Worm (Caenorhabditis elegans) whole organism, midembryonic: ENCODE data around the gene vps-50.

Source experiments
- T22C8.4 ChIP-seq: fragments of 200-800 bp; sonication (Bioruptor generic); IDR thresholded peaks from 2 replicates; pipeline ENCODE4 v1.3.6; 2022; ENCODE audit warnings: missing genetic modification characterization, missing compliant biosample characterization
- cog-1 ChIP-seq: sonication (generic microtip); optimal IDR thresholded peaks from 2 replicates; lab custom pipeline; 2016; ENCODE audit warnings: missing genetic modification characterization, missing compliant biosample characterization
- flt-1 ChIP-seq: fragments of 200-800 bp; sonication (Bioruptor generic); IDR thresholded peaks from 2 replicates; pipeline ENCODE4 v1.3.6; 2022; ENCODE audit warnings: missing genetic modification characterization, missing compliant biosample characterization
- klf-2 ChIP-seq: fragments of 200-800 bp; sonication (Bioruptor generic); conservative IDR thresholded peaks from 2 replicates; pipeline ENCODE4 v1.3.6; 2022; ENCODE audit warnings: missing genetic modification reagents, missing genetic modification characterization, missing compliant biosample characterization
- med-1 ChIP-seq: sonication (generic microtip); optimal IDR thresholded peaks from 2 replicates; lab custom pipeline; 2017; ENCODE audit warnings: missing genetic modification characterization, mild to moderate bottlenecking, missing compliant biosample characterization, antibody characterized with exemption, missing genetic modification reagents; ENCODE audit not compliant: insufficient read depth
- ref-1 ChIP-seq: fragments of 200-800 bp; sonication (Bioruptor generic); conservative IDR thresholded peaks from 2 replicates; pipeline ENCODE4 v1.3.6; 2022; ENCODE audit warnings: missing genetic modification reagents, missing genetic modification characterization, missing compliant biosample characterization
- tab-1 ChIP-seq: fragments of 200-800 bp; sonication (Bioruptor generic); IDR thresholded peaks from 2 replicates; pipeline ENCODE4 v1.3.6; 2022; ENCODE audit warnings: missing genetic modification characterization, missing compliant biosample characterization
- ztf-23 ChIP-seq: fragments of 200-800 bp; sonication (Bioruptor generic); IDR thresholded peaks from 2 replicates; pipeline ENCODE4 v1.3.6; 2022; ENCODE audit warnings: missing genetic modification reagents, missing genetic modification characterization, missing compliant biosample characterization
- ztf-29 ChIP-seq: fragments of 200-800 bp; sonication (Bioruptor generic); IDR thresholded peaks from 2 replicates; pipeline ENCODE4 v1.3.6; 2022; ENCODE audit warnings: missing genetic modification reagents, missing genetic modification characterization, missing compliant biosample characterization

DNA sequence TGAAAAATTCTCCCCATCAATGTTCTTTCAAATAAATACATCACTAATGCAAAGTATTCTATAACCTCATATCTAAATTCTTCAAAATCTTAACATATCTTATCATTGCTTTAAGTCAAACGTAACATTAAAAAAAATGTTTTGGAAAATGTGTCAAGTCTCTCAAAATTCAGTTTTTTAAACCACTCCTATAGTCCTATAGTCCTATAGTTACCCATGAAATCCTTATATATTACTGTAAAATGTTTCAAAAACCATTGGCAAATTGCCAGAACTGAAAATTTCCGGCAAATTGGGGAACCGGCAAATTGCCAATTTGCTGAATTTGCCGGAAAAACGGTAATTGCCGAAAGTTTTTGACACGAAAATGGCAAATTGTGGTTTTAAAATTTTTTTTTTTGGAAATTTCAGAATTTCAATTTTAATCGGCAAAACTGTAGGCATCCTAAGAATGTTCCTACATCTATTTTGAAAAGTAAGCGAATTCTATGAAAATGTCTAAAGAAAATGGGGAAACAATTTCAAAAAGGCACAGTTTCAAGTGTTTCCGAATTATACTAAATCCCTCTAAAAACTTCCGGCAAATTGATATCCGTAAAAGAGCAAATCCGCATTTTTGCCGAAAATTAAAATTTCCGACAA lies 35.4 kb downstream of the vps-50 start:
- TF ChIP-seq flt-1 (GFP tag; lab: Robert Waterston, UW) (no peak), tab-1 (no peak), cog-1 (tag; lab: Kevin White, UChicago) (no peak), ztf-23 (GFP tag; lab: Robert Waterston, UW) (no peak), klf-2 (GFP tag; lab: Robert Waterston, UW) (no peak), ref-1 (no peak), T22C8.4 (GFP tag; lab: Robert Waterston, UW) (no peak), ztf-29 (GFP tag; lab: Robert Waterston, UW) (no peak), med-1 (GFP tag; lab: Kevin White, UChicago) (no peak)
